Worm (Caenorhabditis elegans) whole organism, L4/young adult: ENCODE measurements around the gene ZK177.3.

ENCODE experiments used
- W03F9.2 ChIP-seq: fragments of 150-350 bp; optimal IDR thresholded peaks from 2 replicates; lab custom pipeline; 2014; ENCODE audit warnings: missing biosample characterization, missing genetic modification characterization
- dao-5 ChIP-seq: sonication (generic microtip); optimal IDR thresholded peaks from 2 replicates; lab custom pipeline; 2016; ENCODE audit warnings: missing genotype, missing genetic modification characterization, moderate library complexity, missing compliant biosample characterization
- him-1 ChIP-seq: sonication (generic microtip); optimal IDR thresholded peaks from 2 replicates; lab custom pipeline; 2016; ENCODE audit warnings: missing genotype, missing genetic modification reagents, missing genetic modification characterization, missing compliant biosample characterization

ZK177.3 gene

ce11 chrII:5555522-5555921, 39.9 kb downstream of the ZK177.3 start:
- no peak for TF ChIP-seq him-1 (tag; lab: Kevin White, UChicago)

ce11 chrII:5556431-5556830, 40.8 kb downstream of the ZK177.3 start, which contains the start of gene ins-11:
ins-11 (plus strand) TSS chrII:5556731.
- TF ChIP-seq dao-5 (tag; lab: Kevin White, UChicago) (no peak), him-1 (tag; lab: Kevin White, UChicago) (no peak), W03F9.2 (tag; lab: Kevin White, UChicago) (no peak)

ce11 chrII:5557134-5557533, 41.5 kb downstream of the ZK177.3 start:
- no peak for TF ChIP-seq him-1 (tag; lab: Kevin White, UChicago)
- no peak for TF ChIP-seq dao-5 (tag; lab: Kevin White, UChicago)
- TF ChIP-seq W03F9.2 (tag; lab: Kevin White, UChicago), result no peak

DNA sequence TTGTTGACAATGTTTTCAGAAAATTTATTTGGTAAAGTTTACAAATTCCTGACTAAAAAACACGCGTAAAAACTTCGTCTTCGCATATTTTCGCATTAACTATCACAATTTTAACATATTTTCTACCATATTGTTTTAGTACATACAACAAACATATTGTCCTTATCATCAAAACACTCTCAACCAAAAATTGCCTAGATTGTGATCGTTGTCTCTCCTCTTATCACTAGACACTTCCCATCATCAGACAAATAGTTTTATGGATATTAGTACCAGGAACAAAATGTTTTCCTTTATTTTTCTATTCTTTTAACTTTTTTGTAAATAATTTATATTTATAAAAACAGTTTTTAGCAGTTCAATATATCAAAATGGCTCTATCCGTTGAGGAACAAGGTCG, 45.8 kb downstream of the ZK177.3 start, which contains the start of gene C17C3.3:
TSS of gene C17C3.3 (plus strand) at position 346 of the 400 bp plus-strand sequence.
- TF ChIP-seq him-1 (tag; lab: Kevin White, UChicago), result no peak
- TF ChIP-seq dao-5 (tag; lab: Kevin White, UChicago), result no peak
- TF ChIP-seq W03F9.2 (tag; lab: Kevin White, UChicago), result no peak

DNA sequence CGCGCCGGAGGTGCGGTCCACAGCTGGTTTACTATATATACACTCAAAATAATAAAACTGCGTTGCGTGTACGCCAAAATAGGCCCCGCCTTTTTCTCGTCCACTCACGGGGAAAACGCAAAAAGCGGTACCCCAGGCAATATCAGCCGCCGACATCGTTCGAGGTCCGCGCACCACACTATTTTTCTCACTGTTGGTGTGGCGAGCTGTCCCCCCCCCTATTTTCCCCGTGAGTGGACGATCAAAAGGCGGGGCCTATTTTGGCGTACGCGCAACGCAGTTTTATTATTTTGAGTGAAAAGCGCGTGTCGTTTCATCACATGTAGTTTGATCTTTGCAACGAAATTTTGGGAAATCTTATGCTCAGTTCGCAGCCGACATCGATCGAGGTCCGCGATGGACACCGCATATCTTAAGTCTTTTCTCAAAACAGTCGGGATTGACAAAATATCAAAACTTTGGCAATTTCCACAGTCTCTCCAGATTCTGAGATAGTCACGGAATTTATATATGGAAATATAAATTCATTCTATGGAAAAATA, 49.5 kb downstream of the ZK177.3 start:
- TF ChIP-seq dao-5 (tag; lab: Kevin White, UChicago), result no peak
